Fruit fly (Drosophila melanogaster) whole organism, wandering third instar larva: Measurements from ENCODE around the gene caup.

Experiments used
- CG32264 ChIP-seq: fragments of 200-800 bp; sonication (Bioruptor generic); optimal IDR thresholded peaks from 2 replicates; lab custom pipeline; 2016; ENCODE audit warnings: missing biosample characterization, missing genetic modification characterization
- Hr78 ChIP-seq: fragments of >200 bp; optimal IDR thresholded peaks from 2 replicates; lab custom pipeline; 2017; ENCODE audit warnings: missing biosample characterization, missing genetic modification characterization
- Sp1 ChIP-seq: fragments of 200-800 bp; sonication (Bioruptor generic); optimal IDR thresholded peaks from 3 replicates; lab custom pipeline; 2019; ENCODE audit warnings: missing biosample characterization, mild to moderate bottlenecking, missing genetic modification characterization, moderate library complexity
- dmrt93B ChIP-seq: fragments of 200-800 bp; sonication (Bioruptor generic); optimal IDR thresholded peaks from 2 replicates; lab custom pipeline; 2018; ENCODE audit warnings: missing biosample characterization, mild to moderate bottlenecking, missing genetic modification characterization
- ey ChIP-seq: fragments of 200-800 bp; sonication (Bioruptor generic); optimal IDR thresholded peaks from 2 replicates; lab custom pipeline; 2016; ENCODE audit warnings: missing biosample characterization, missing genetic modification characterization
- foxo ChIP-seq, 2 experiments: fragments of 200-800 bp; sonication (Bioruptor generic); optimal IDR thresholded peaks; 2 replicates in 1 of 2; 3 replicates in 1 of 2; lab custom pipeline; 2016 to 2017; ENCODE audit warnings: missing biosample characterization in 2 of 2, missing genetic modification characterization in 2 of 2
- tai ChIP-seq: sonication (Bioruptor generic); optimal IDR thresholded peaks from 2 replicates; lab custom pipeline; 2016; ENCODE audit warnings: missing biosample characterization, missing genetic modification characterization
- woc ChIP-seq: sonication (Bioruptor generic); optimal IDR thresholded peaks from 2 replicates; lab custom pipeline; 2016; ENCODE audit warnings: missing biosample characterization, mild to moderate bottlenecking, missing genetic modification characterization

- TF ChIP-seq ey (GFP tag; lab: Kevin White, UChicago) = no peak
- no peak for TF ChIP-seq Sp1
- TF ChIP-seq Hr78 (GFP tag; lab: Kevin White, UChicago) = no peak
- TF ChIP-seq foxo (GFP tag; optimal IDR thresholded peaks at IDR 0.05; lab: Kevin White, UChicago) = no peak
- no peak for TF ChIP-seq CG32264 (GFP tag; lab: Kevin White, UChicago)
- no peak for TF ChIP-seq tai
- no peak for TF ChIP-seq dmrt93B
- TF ChIP-seq woc (GFP tag; lab: Kevin White, UChicago) = no peak
Observed at dm6 chr3L:12667998-12668616, 58.7 kb downstream of the caup start.
